Worm (Caenorhabditis elegans): ENCODE results near the gene srg-42.

ce11 chrV:11198094-11198493 is 40.2 kb upstream of the srg-42 start:
- TF ChIP-seq nhr-80 (tag; optimal IDR thresholded peaks at IDR 0.05), result no peak
- no peak for TF ChIP-seq pha-4 (tag; optimal IDR thresholded peaks at IDR 0.05)
- TF ChIP-seq F52B5.7 (tag; optimal IDR thresholded peaks at IDR 0.05), result no peak
- no peak for TF ChIP-seq sea-2 (GFP tag; IDR thresholded peaks at IDR 0.05)
- TF ChIP-seq ets-4 (GFP tag; optimal IDR thresholded peaks at IDR 0.05), result no peak
- TF ChIP-seq ama-1 (optimal IDR thresholded peaks at IDR 0.05), result no peak
- TF ChIP-seq ama-1 (GFP tag; optimal IDR thresholded peaks at IDR 0.05), result no peak
- TF ChIP-seq attf-6 (GFP tag; IDR thresholded peaks at IDR 0.05), result no peak

Data from whole organism, young adult.